Worm (Caenorhabditis elegans): ENCODE results near the gene got-2.2.

DNA sequence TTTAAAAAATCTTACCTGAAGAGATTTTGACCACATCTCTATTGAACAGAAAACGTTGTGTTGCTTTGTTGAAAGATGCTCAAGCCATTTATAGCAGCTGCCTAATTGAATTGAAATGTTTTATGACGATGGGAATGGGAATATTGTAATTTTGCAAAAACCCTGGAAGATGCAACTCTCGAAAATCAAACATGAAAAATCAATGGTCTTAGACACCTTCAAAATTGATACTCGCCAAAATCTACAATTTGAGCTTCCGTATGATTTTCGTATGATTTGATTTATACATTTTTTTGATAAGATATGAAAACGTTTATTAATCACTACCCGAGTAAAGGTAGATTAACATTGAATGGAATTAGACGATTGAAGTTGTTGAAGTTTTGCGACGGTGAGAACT lies 32.3 kb upstream of the got-2.2 start, which contains the start of gene C14F11.7:
- no peak for TF ChIP-seq sptf-1 (tag; optimal IDR thresholded peaks at IDR 0.05)
- no peak for TF ChIP-seq nhr-2 (tag; optimal IDR thresholded peaks at IDR 0.05)
- TF ChIP-seq lin-32 (GFP tag; optimal IDR thresholded peaks at IDR 0.05): no peak
- TF ChIP-seq elt-3 (tag; optimal IDR thresholded peaks at IDR 0.05): no peak
